Fruit fly (Drosophila melanogaster): ENCODE data around the gene Usp47.

dm6 chr3L:5788823-5789222 lies 36.0 kb downstream of the Usp47 start:
- TF ChIP-seq CG1620 (GFP tag; optimal IDR thresholded peaks at IDR 0.05) = no peak
- TF ChIP-seq cic (GFP tag; optimal IDR thresholded peaks at IDR 0.05) = no peak
- no peak for TF ChIP-seq CG7101 (tag; optimal IDR thresholded peaks at IDR 0.05)
- no peak for TF ChIP-seq ovo (GFP tag; optimal IDR thresholded peaks at IDR 0.05)
